Fruit fly (Drosophila melanogaster) S2 (cell line): ENCODE measurements around the gene Spn28F.

Experiments
- CG8478 ChIP-seq: fragments of >200 bp; optimal IDR thresholded peaks from 2 replicates; lab custom pipeline; 2018
- CTCF ChIP-seq, 2 experiments: fragments of >200 bp; optimal IDR thresholded peaks; 2 replicates each; lab custom pipeline; 2018

The Spn28F gene

dm6 chr2L:8274127-8274526 lies 32.5 kb upstream of the Spn28F start:
- no peak for TF ChIP-seq CTCF (optimal IDR thresholded peaks at IDR 0.05; lab: Kevin White, UChicago)
- no peak for TF ChIP-seq CG8478

dm6 chr2L:8270916-8271315 lies 29.3 kb upstream of the Spn28F start:
- no peak for TF ChIP-seq CG8478
- TF ChIP-seq CTCF (optimal IDR thresholded peaks at IDR 0.05; lab: Kevin White, UChicago) = no peak

- no peak for TF ChIP-seq CG8478
- TF ChIP-seq CTCF (optimal IDR thresholded peaks at IDR 0.05; lab: Kevin White, UChicago) = no peak
These were observed 27.1 kb upstream of the Spn28F start for dm6 chr2L:8268679-8269078.

- no peak for TF ChIP-seq CTCF (optimal IDR thresholded peaks at IDR 0.05; lab: Kevin White, UChicago)
- no peak for TF ChIP-seq CG8478
These were observed 25.3 kb upstream of the Spn28F start for dm6 chr2L:8266670-8267435.

dm6 chr2L:8266145-8266544 lies 24.5 kb upstream of the Spn28F start:
- TF ChIP-seq CG8478 = no peak
- no peak for TF ChIP-seq CTCF (optimal IDR thresholded peaks at IDR 0.05; lab: Kevin White, UChicago)

dm6 chr2L:8257401-8258266 lies 16.0 kb upstream of the Spn28F start, which contains the start of gene CG8086:
TSS of gene CG8086 (minus strand) at chr2L:8257502.
- TF ChIP-seq CTCF (optimal IDR thresholded peaks at IDR 0.05; lab: Kevin White, UChicago) (no peak), CG8478 (no peak)

dm6 chr2L:8255406-8255805 lies 13.8 kb upstream of the Spn28F start:
- TF ChIP-seq CTCF (optimal IDR thresholded peaks at IDR 0.05; lab: Kevin White, UChicago) (no peak), CG8478 (no peak)

- TF ChIP-seq CTCF (optimal IDR thresholded peaks at IDR 0.05; lab: Kevin White, UChicago) = no peak
These were observed 2.3 kb upstream of the Spn28F start, which contains the start of gene CG43057 for dm6 chr2L:8243903-8244302. TSS of gene CG43057 (minus strand) at chr2L:8244003.

- TF ChIP-seq CG8478 (no peak), CTCF (optimal IDR thresholded peaks at IDR 0.05; lab: Kevin White, UChicago) (no peak)
These were observed 586 bp upstream of the Spn28F start, which contains the start of gene CG14277 for dm6 chr2L:8242186-8242585. TSS of gene CG14277 (plus strand) at chr2L:8242486.

dm6 chr2L:8239712-8240245 lies 1.8 kb downstream of the Spn28F start, which contains the start of gene Pvr:
TSS of gene Pvr (minus strand) at chr2L:8239878.
- TF ChIP-seq CTCF (optimal IDR thresholded peaks at IDR 0.05; lab: Kevin White, UChicago) (peak in 1 of 2 experiments; percentile 55), CG8478 (no peak)

- TF ChIP-seq CTCF (optimal IDR thresholded peaks at IDR 0.05; lab: Kevin White, UChicago) = no peak
- no peak for TF ChIP-seq CG8478
These were observed 2.5 kb downstream of the Spn28F start for dm6 chr2L:8239032-8239650.

- TF ChIP-seq CG8478 (no peak), CTCF (optimal IDR thresholded peaks at IDR 0.05; lab: Kevin White, UChicago) (no peak)
These were observed 8.0 kb downstream of the Spn28F start for dm6 chr2L:8233571-8233970.

dm6 chr2L:8232389-8232788 lies 9.2 kb downstream of the Spn28F start:
- TF ChIP-seq CG8478 = no peak
- TF ChIP-seq CTCF (optimal IDR thresholded peaks at IDR 0.05; lab: Kevin White, UChicago) = no peak

dm6 chr2L:8230255-8230654 lies 11.3 kb downstream of the Spn28F start:
- TF ChIP-seq CTCF (optimal IDR thresholded peaks at IDR 0.05; lab: Kevin White, UChicago) = no peak
- no peak for TF ChIP-seq CG8478

dm6 chr2L:8229628-8230027 lies 12.0 kb downstream of the Spn28F start:
- no peak for TF ChIP-seq CTCF (optimal IDR thresholded peaks at IDR 0.05; lab: Kevin White, UChicago)
- TF ChIP-seq CG8478 = no peak
